Worm (Caenorhabditis elegans) whole organism, midembryonic: ENCODE data around the gene spp-16.

ENCODE experiments used
- T22C8.4 ChIP-seq: fragments of 200-800 bp; sonication (Bioruptor generic); IDR thresholded peaks from 2 replicates; pipeline ENCODE4 v1.3.6; 2022; ENCODE audit warnings: missing genetic modification characterization, missing compliant biosample characterization
- cog-1 ChIP-seq: sonication (generic microtip); optimal IDR thresholded peaks from 2 replicates; lab custom pipeline; 2016; ENCODE audit warnings: missing genetic modification characterization, missing compliant biosample characterization
- flt-1 ChIP-seq: fragments of 200-800 bp; sonication (Bioruptor generic); IDR thresholded peaks from 2 replicates; pipeline ENCODE4 v1.3.6; 2022; ENCODE audit warnings: missing genetic modification characterization, missing compliant biosample characterization
- klf-2 ChIP-seq: fragments of 200-800 bp; sonication (Bioruptor generic); conservative IDR thresholded peaks from 2 replicates; pipeline ENCODE4 v1.3.6; 2022; ENCODE audit warnings: missing genetic modification reagents, missing genetic modification characterization, missing compliant biosample characterization
- ref-1 ChIP-seq: fragments of 200-800 bp; sonication (Bioruptor generic); conservative IDR thresholded peaks from 2 replicates; pipeline ENCODE4 v1.3.6; 2022; ENCODE audit warnings: missing genetic modification reagents, missing genetic modification characterization, missing compliant biosample characterization
- ztf-23 ChIP-seq: fragments of 200-800 bp; sonication (Bioruptor generic); IDR thresholded peaks from 2 replicates; pipeline ENCODE4 v1.3.6; 2022; ENCODE audit warnings: missing genetic modification reagents, missing genetic modification characterization, missing compliant biosample characterization
- ztf-29 ChIP-seq: fragments of 200-800 bp; sonication (Bioruptor generic); IDR thresholded peaks from 2 replicates; pipeline ENCODE4 v1.3.6; 2022; ENCODE audit warnings: missing genetic modification reagents, missing genetic modification characterization, missing compliant biosample characterization

ce11 chrV:10903748-10904147 lies 2.6 kb upstream of the spp-16 start, which contains the start of gene F32D8.15:
- TF ChIP-seq ref-1 (GFP tag; lab: Robert Waterston, UW) (no peak), T22C8.4 (GFP tag; lab: Robert Waterston, UW) (no peak), cog-1 (tag; lab: Kevin White, UChicago) (no peak), flt-1 (GFP tag; lab: Robert Waterston, UW) (no peak), klf-2 (GFP tag; lab: Robert Waterston, UW) (no peak), ztf-29 (no peak), ztf-23 (GFP tag; lab: Robert Waterston, UW) (no peak)
